Worm (Caenorhabditis elegans) whole organism, early embryonic: ENCODE data around the gene str-190.

Source experiments
- B0310.2 ChIP-seq: sonication (generic microtip); optimal IDR thresholded peaks from 2 replicates; lab custom pipeline; 2016; ENCODE audit warnings: mild to moderate bottlenecking, missing genetic modification characterization, missing compliant biosample characterization
- F13C5.2 ChIP-seq: sonication (generic microtip); optimal IDR thresholded peaks from 2 replicates; lab custom pipeline; 2017; ENCODE audit warnings: mild to moderate bottlenecking, missing genetic modification characterization, inconsistent platforms, missing compliant biosample characterization
- ama-1 ChIP-seq: fragments of 150-350 bp; optimal IDR thresholded peaks from 2 replicates; lab custom pipeline; 2014
- ceh-36 ChIP-seq: sonication (generic microtip); optimal IDR thresholded peaks from 2 replicates; lab custom pipeline; 2016; ENCODE audit warnings: missing genetic modification characterization, inconsistent platforms, missing compliant biosample characterization
- ets-7 ChIP-seq: sonication (generic microtip); optimal IDR thresholded peaks from 2 replicates; lab custom pipeline; 2016; ENCODE audit warnings: missing genotype, missing genetic modification characterization, missing compliant biosample characterization
- hmbx-1 ChIP-seq: sonication (generic microtip); optimal IDR thresholded peaks from 2 replicates; lab custom pipeline; 2016; ENCODE audit warnings: mild to moderate bottlenecking, missing genetic modification characterization, missing compliant biosample characterization
- hnd-1 ChIP-seq: sonication (generic microtip); optimal IDR thresholded peaks from 2 replicates; lab custom pipeline; 2016; ENCODE audit warnings: missing genetic modification characterization, missing compliant biosample characterization
- tbx-37 ChIP-seq: fragments of 200-800 bp; sonication (Bioruptor generic); conservative IDR thresholded peaks from 2 replicates; pipeline ENCODE4 v1.3.6; 2022; ENCODE audit warnings: missing genetic modification reagents, missing genetic modification characterization, missing compliant biosample characterization

ce11 chrV:7514939-7515338 is 36.6 kb upstream of the str-190 start, which contains the start of gene srb-18:
- TF ChIP-seq ceh-36 (tag; lab: Kevin White, UChicago) (no peak), hnd-1 (tag; lab: Kevin White, UChicago) (no peak), ets-7 (tag; lab: Kevin White, UChicago) (no peak), hmbx-1 (tag; lab: Kevin White, UChicago) (no peak), ama-1 (lab: Kevin White, UChicago) (no peak), F13C5.2 (no peak), tbx-37 (GFP tag; lab: Robert Waterston, UW) (no peak), B0310.2 (tag; lab: Kevin White, UChicago) (no peak)
